Worm (Caenorhabditis elegans) whole organism, young adult: ENCODE results near the gene nhr-208.

Source experiments
- F39B2.1 ChIP-seq: fragments of 200-800 bp; sonication (Bioruptor generic); IDR thresholded peaks from 2 replicates; pipeline ENCODE4 v1.3.6; 2022; ENCODE audit warnings: missing genetic modification reagents, missing genetic modification characterization, missing compliant biosample characterization
- bed-1 ChIP-seq: fragments of 200-800 bp; sonication (Bioruptor generic); IDR thresholded peaks from 2 replicates; pipeline ENCODE4 v1.3.6; 2022; ENCODE audit warnings: missing genetic modification reagents, missing genetic modification characterization, missing compliant biosample characterization
- hrde-1 ChIP-seq: sonication (generic microtip); optimal IDR thresholded peaks from 2 replicates; lab custom pipeline; 2016; ENCODE audit warnings: missing genetic modification characterization, mild to moderate bottlenecking, missing compliant biosample characterization, moderate library complexity, missing genotype, missing genetic modification reagents, borderline replicate concordance
- lin-40 ChIP-seq: sonication (generic microtip); optimal IDR thresholded peaks from 2 replicates; lab custom pipeline; 2016; ENCODE audit warnings: missing genetic modification characterization, mild to moderate bottlenecking, missing compliant biosample characterization, missing genotype, missing genetic modification reagents
- lin-54 ChIP-seq: fragments of 200-800 bp; sonication (Bioruptor generic); optimal IDR thresholded peaks from 2 replicates; lab custom pipeline; 2018; ENCODE audit warnings: mild to moderate bottlenecking, missing genetic modification characterization, missing compliant biosample characterization
- nfya-2 ChIP-seq: fragments of 200-800 bp; sonication (Bioruptor generic); IDR thresholded peaks from 2 replicates; pipeline ENCODE4 v1.3.6; 2022; ENCODE audit warnings: missing genetic modification reagents, missing genetic modification characterization, missing compliant biosample characterization
- snpc-1.3 ChIP-seq: sonication (generic microtip); optimal IDR thresholded peaks from 2 replicates; lab custom pipeline; 2017; ENCODE audit warnings: missing genetic modification characterization, mild to moderate bottlenecking, missing compliant biosample characterization, antibody characterized with exemption, moderate library complexity, missing genotype, missing genetic modification reagents; ENCODE audit not compliant: insufficient read depth

DNA sequence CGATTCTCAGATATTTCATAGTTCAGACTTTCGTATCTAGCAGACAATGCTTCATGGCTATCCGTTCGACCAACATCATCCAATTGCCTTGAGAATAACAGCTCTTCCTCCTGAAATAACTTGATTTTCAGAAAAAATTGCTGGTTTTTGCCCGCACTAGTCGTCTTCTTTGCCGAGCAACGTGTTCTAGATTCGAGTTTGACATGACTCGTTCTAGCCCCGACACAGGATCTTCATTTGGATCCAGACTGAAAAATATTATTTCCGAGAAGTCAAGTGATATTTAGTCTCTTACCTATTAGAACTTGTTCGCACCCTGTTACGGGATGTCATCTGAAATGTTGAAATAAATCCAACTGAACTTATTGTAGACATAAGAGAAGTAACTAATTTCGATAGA lies 31.1 kb upstream of the nhr-208 start, which contains the start of gene clh-6:
- TF ChIP-seq snpc-1.3 (tag; lab: Kevin White, UChicago) (no peak), F39B2.1 (GFP tag; lab: Robert Waterston, UW) (no peak), lin-40 (tag; lab: Kevin White, UChicago) (no peak), nfya-2 (GFP tag; lab: Robert Waterston, UW) (no peak), lin-54 (no peak), bed-1 (GFP tag; lab: Robert Waterston, UW) (no peak), hrde-1 (tag; lab: Kevin White, UChicago) (no peak)
